Fruit fly (Drosophila melanogaster) whole organism, embryonic: ENCODE measurements around the gene mEFG1.

Experiments
- CG11560 ChIP-seq: fragments of 200-800 bp; sonication (Bioruptor generic); IDR thresholded peaks from 3 replicates; pipeline ENCODE4 v1.3.6; 2022; ENCODE audit warnings: missing biosample characterization, missing genetic modification characterization
- CG13894 ChIP-seq: fragments of 200-800 bp; sonication (Bioruptor generic); optimal IDR thresholded peaks from 3 replicates; lab custom pipeline; 2018; ENCODE audit warnings: missing biosample characterization, mild to moderate bottlenecking, missing genetic modification characterization, moderate library complexity
- CG15269 ChIP-seq: fragments of 200-800 bp; sonication (Bioruptor generic); optimal IDR thresholded peaks from 2 replicates; lab custom pipeline; 2018; ENCODE audit warnings: missing biosample characterization, mild to moderate bottlenecking, missing genetic modification characterization, moderate library complexity
- CG17385 ChIP-seq: fragments of 200-800 bp; sonication (Bioruptor generic); optimal IDR thresholded peaks from 3 replicates; lab custom pipeline; 2018; ENCODE audit warnings: missing biosample characterization, mild to moderate bottlenecking, missing genetic modification characterization
- CG17612 ChIP-seq: fragments of 200-800 bp; sonication (Bioruptor generic); IDR thresholded peaks from 2 replicates; pipeline ENCODE4 v1.3.6; 2022; ENCODE audit warnings: missing biosample characterization, missing genetic modification characterization
- CG17829 ChIP-seq: fragments of 200-800 bp; optimal IDR thresholded peaks from 2 replicates; lab custom pipeline; 2019; ENCODE audit warnings: missing biosample characterization, mild to moderate bottlenecking, missing genetic modification characterization, moderate library complexity
- CG17912 ChIP-seq: fragments of 200-800 bp; sonication (Bioruptor generic); optimal IDR thresholded peaks from 2 replicates; lab custom pipeline; 2018; ENCODE audit warnings: missing biosample characterization, mild to moderate bottlenecking, missing genetic modification characterization
- CG18262 ChIP-seq: fragments of 200-800 bp; optimal IDR thresholded peaks from 3 replicates; lab custom pipeline; 2019; ENCODE audit warnings: missing biosample characterization, mild to moderate bottlenecking, missing genetic modification characterization, moderate library complexity
- CG18764 ChIP-seq: fragments of 200-800 bp; sonication (Bioruptor generic); optimal IDR thresholded peaks from 3 replicates; lab custom pipeline; 2016; ENCODE audit warnings: missing biosample characterization, missing genetic modification characterization
- CG2116 ChIP-seq: fragments of 200-800 bp; sonication (Bioruptor generic); optimal IDR thresholded peaks from 3 replicates; lab custom pipeline; 2018; ENCODE audit warnings: missing biosample characterization, mild to moderate bottlenecking, missing genetic modification characterization
- CG32532 ChIP-seq: fragments of 200-800 bp; sonication (Bioruptor generic); IDR thresholded peaks from 2 replicates; pipeline ENCODE4 v1.3.6; 2022; ENCODE audit warnings: missing biosample characterization, missing genetic modification characterization
- CG33557 ChIP-seq: fragments of 200-800 bp; sonication (Bioruptor generic); optimal IDR thresholded peaks from 2 replicates; lab custom pipeline; 2019; ENCODE audit warnings: missing biosample characterization, mild to moderate bottlenecking, missing genetic modification characterization, moderate library complexity
- CG3407 ChIP-seq: fragments of 200-800 bp; sonication (Bioruptor generic); optimal IDR thresholded peaks from 2 replicates; lab custom pipeline; 2018; ENCODE audit warnings: missing biosample characterization, mild to moderate bottlenecking, missing genetic modification characterization
- CG34376 ChIP-seq: fragments of 200-800 bp; sonication (Bioruptor generic); optimal IDR thresholded peaks from 2 replicates; lab custom pipeline; 2018; ENCODE audit warnings: missing biosample characterization, mild to moderate bottlenecking, missing genetic modification characterization
- CG6689 ChIP-seq: fragments of 200-800 bp; sonication (Bioruptor generic); IDR thresholded peaks from 2 replicates; pipeline ENCODE4 v1.3.6; 2022; ENCODE audit warnings: missing biosample characterization, missing genetic modification characterization
- CG7357 ChIP-seq: fragments of 200-800 bp; sonication (Bioruptor generic); IDR thresholded peaks from 3 replicates; pipeline ENCODE4 v1.3.6; 2022; ENCODE audit warnings: missing biosample characterization, missing genetic modification characterization
- CG8089 ChIP-seq: fragments of 200-800 bp; sonication (Bioruptor generic); optimal IDR thresholded peaks from 3 replicates; lab custom pipeline; 2016; ENCODE audit warnings: missing biosample characterization, missing genetic modification characterization
- CG9797 ChIP-seq: fragments of 200-800 bp; sonication (Bioruptor generic); optimal IDR thresholded peaks from 3 replicates; lab custom pipeline; 2018; ENCODE audit warnings: missing biosample characterization, mild to moderate bottlenecking, missing genetic modification characterization
- CoRest ChIP-seq: fragments of 200-800 bp; sonication (Bioruptor generic); optimal IDR thresholded peaks from 3 replicates; lab custom pipeline; 2018; ENCODE audit warnings: missing biosample characterization, mild to moderate bottlenecking, missing genetic modification characterization, moderate library complexity
- Eip74EF ChIP-seq, 2 experiments: fragments of 200-800 bp in 1 of 2; fragments of >200 bp in 1 of 2; sonication (Bioruptor generic) in 1 of 2; optimal IDR thresholded peaks; 2 replicates each; lab custom pipeline; 2017 to 2019; ENCODE audit warnings: missing biosample characterization in 2 of 2, missing genetic modification characterization in 2 of 2, mild to moderate bottlenecking in 1 of 2, moderate library complexity in 1 of 2
- Myb ChIP-seq: fragments of 200-800 bp; sonication (Bioruptor generic); optimal IDR thresholded peaks from 2 replicates; lab custom pipeline; 2016; ENCODE audit warnings: missing biosample characterization, missing genetic modification characterization
- Opbp ChIP-seq: fragments of 200-800 bp; sonication (Bioruptor generic); IDR thresholded peaks from 3 replicates; pipeline ENCODE4 v1.3.6; 2022; ENCODE audit warnings: missing biosample characterization, missing genetic modification characterization; ENCODE audit not compliant: partially characterized antibody
- PHDP ChIP-seq: fragments of 200-800 bp; sonication (Bioruptor generic); optimal IDR thresholded peaks from 3 replicates; lab custom pipeline; 2018; ENCODE audit warnings: missing biosample characterization, mild to moderate bottlenecking, missing genetic modification characterization, moderate library complexity
- Pdp1 ChIP-seq, 2 experiments: fragments of 200-800 bp; sonication (Bioruptor generic); optimal IDR thresholded peaks; 3 replicates each; lab custom pipeline; 2016; ENCODE audit warnings: missing biosample characterization in 2 of 2, missing genetic modification characterization in 2 of 2, mild to moderate bottlenecking in 1 of 2, moderate library complexity in 1 of 2
- Ravus ChIP-seq: fragments of 200-800 bp; sonication (Bioruptor generic); IDR thresholded peaks from 2 replicates; pipeline ENCODE4 v1.3.6; 2022; ENCODE audit warnings: missing biosample characterization, missing genetic modification characterization
- Side ChIP-seq: fragments of 200-800 bp; sonication (Bioruptor generic); optimal IDR thresholded peaks from 2 replicates; lab custom pipeline; 2016; ENCODE audit warnings: missing biosample characterization, missing genetic modification characterization
- Ssrp ChIP-seq: fragments of 200-800 bp; sonication (Bioruptor generic); optimal IDR thresholded peaks from 2 replicates; lab custom pipeline; 2018; ENCODE audit warnings: missing biosample characterization, mild to moderate bottlenecking, missing genetic modification characterization, moderate library complexity
- Tbp ChIP-seq: fragments of >200 bp; optimal IDR thresholded peaks from 2 replicates; lab custom pipeline; 2018; ENCODE audit warnings: missing biosample characterization, missing genetic modification characterization
- YL-1 ChIP-seq: fragments of 200-800 bp; sonication (Bioruptor generic); optimal IDR thresholded peaks from 3 replicates; lab custom pipeline; 2017; ENCODE audit warnings: missing biosample characterization, mild to moderate bottlenecking, missing genetic modification characterization
- amos ChIP-seq: fragments of 200-800 bp; sonication (Bioruptor generic); IDR thresholded peaks from 2 replicates; pipeline ENCODE4 v1.3.6; 2022; ENCODE audit warnings: missing biosample characterization, missing genetic modification characterization; ENCODE audit not compliant: partially characterized antibody
- cas ChIP-seq: fragments of 200-800 bp; sonication (Bioruptor generic); IDR thresholded peaks from 2 replicates; pipeline ENCODE4 v1.3.6; 2022; ENCODE audit warnings: missing biosample characterization, missing genetic modification characterization
- chn ChIP-seq: fragments of 200-800 bp; sonication (Bioruptor generic); optimal IDR thresholded peaks from 2 replicates; lab custom pipeline; 2016; ENCODE audit warnings: missing biosample characterization, missing genetic modification characterization
- crol ChIP-seq: fragments of 200-800 bp; sonication (Bioruptor generic); IDR thresholded peaks from 2 replicates; pipeline ENCODE4 v1.3.6; 2022; ENCODE audit warnings: missing biosample characterization, missing genetic modification characterization
- da ChIP-seq: fragments of 200-800 bp; sonication (Bioruptor generic); optimal IDR thresholded peaks from 2 replicates; lab custom pipeline; 2016; ENCODE audit warnings: missing biosample characterization, missing genetic modification characterization
- gcm ChIP-seq: fragments of 200-800 bp; sonication (Bioruptor generic); optimal IDR thresholded peaks from 2 replicates; lab custom pipeline; 2019; ENCODE audit warnings: missing biosample characterization, mild to moderate bottlenecking, missing genetic modification characterization, moderate library complexity
- gfzf ChIP-seq: fragments of 200-800 bp; sonication (Bioruptor generic); optimal IDR thresholded peaks from 2 replicates; lab custom pipeline; 2016; ENCODE audit warnings: missing biosample characterization, mild to moderate bottlenecking, missing genetic modification characterization, moderate library complexity
- lilli ChIP-seq: fragments of 200-800 bp; sonication (Bioruptor generic); optimal IDR thresholded peaks from 3 replicates; lab custom pipeline; 2016; ENCODE audit warnings: missing biosample characterization, missing genetic modification characterization
- lola ChIP-seq, 3 experiments: fragments of >200 bp in 2 of 3; fragments of 200-800 bp in 1 of 3; sonication (Bioruptor generic) in 1 of 3; optimal IDR thresholded peaks; 2 replicates each; lab custom pipeline; 2017 to 2019; ENCODE audit warnings: missing biosample characterization in 3 of 3, missing genetic modification characterization in 3 of 3, mild to moderate bottlenecking in 1 of 3, moderate library complexity in 1 of 3
- nerfin-2 ChIP-seq: fragments of 200-800 bp; sonication (Bioruptor generic); IDR thresholded peaks from 2 replicates; pipeline ENCODE4 v1.3.6; 2022; ENCODE audit warnings: missing biosample characterization, missing genetic modification characterization; ENCODE audit not compliant: partially characterized antibody
- pan ChIP-seq, 4 experiments: fragments of >200 bp in 3 of 4; fragments of 200-800 bp in 1 of 4; sonication (Bioruptor generic) in 1 of 4; optimal IDR thresholded peaks in 3 of 4; IDR thresholded peaks in 1 of 4; 2 replicates each; pipeline versions ENCODE4 v1.3.6 to Lab custom; 2017 to 2022; ENCODE audit warnings: missing biosample characterization in 2 of 4, missing genetic modification characterization in 2 of 4, mixed read lengths in 1 of 4
- phol ChIP-seq: fragments of 200-800 bp; sonication (Bioruptor generic); optimal IDR thresholded peaks from 3 replicates; lab custom pipeline; 2018; ENCODE audit warnings: missing biosample characterization, mild to moderate bottlenecking, missing genetic modification characterization, moderate library complexity
- row ChIP-seq: fragments of 200-800 bp; sonication (Bioruptor generic); IDR thresholded peaks from 3 replicates; pipeline ENCODE4 v1.3.6; 2022; ENCODE audit warnings: missing biosample characterization, missing genetic modification characterization
- sc ChIP-seq, 3 experiments: fragments of >200 bp in 2 of 3; fragments of 200-800 bp in 1 of 3; sonication (Bioruptor generic) in 1 of 3; optimal IDR thresholded peaks; 2 replicates in 2 of 3; 3 replicates in 1 of 3; lab custom pipeline; 2017; ENCODE audit warnings: mild to moderate bottlenecking in 1 of 3, missing biosample characterization in 1 of 3, missing genetic modification characterization in 1 of 3, missing genetic modification reagents in 1 of 3
- sug ChIP-seq: fragments of 200-800 bp; optimal IDR thresholded peaks from 2 replicates; lab custom pipeline; 2019; ENCODE audit warnings: missing biosample characterization, mild to moderate bottlenecking, missing genetic modification characterization, moderate library complexity
- tna ChIP-seq: fragments of 200-800 bp; sonication (Bioruptor generic); IDR thresholded peaks from 2 replicates; pipeline ENCODE4 v1.3.6; 2022; ENCODE audit warnings: missing biosample characterization, missing genetic modification characterization; ENCODE audit not compliant: partially characterized antibody
- unc-4 ChIP-seq: fragments of 200-800 bp; sonication (Bioruptor generic); IDR thresholded peaks from 2 replicates; pipeline ENCODE4 v1.3.6; 2022; ENCODE audit warnings: missing biosample characterization, missing genetic modification characterization; ENCODE audit not compliant: partially characterized antibody
- vnd ChIP-seq: fragments of 200-800 bp; sonication (Bioruptor generic); IDR thresholded peaks from 3 replicates; pipeline ENCODE4 v1.3.6; 2022; ENCODE audit warnings: missing biosample characterization, missing genetic modification characterization; ENCODE audit not compliant: partially characterized antibody
- zf30C ChIP-seq: fragments of 200-800 bp; sonication (Bioruptor generic); optimal IDR thresholded peaks from 3 replicates; lab custom pipeline; 2018; ENCODE audit warnings: missing biosample characterization, mild to moderate bottlenecking, missing genetic modification characterization

Gene mEFG1

DNA sequence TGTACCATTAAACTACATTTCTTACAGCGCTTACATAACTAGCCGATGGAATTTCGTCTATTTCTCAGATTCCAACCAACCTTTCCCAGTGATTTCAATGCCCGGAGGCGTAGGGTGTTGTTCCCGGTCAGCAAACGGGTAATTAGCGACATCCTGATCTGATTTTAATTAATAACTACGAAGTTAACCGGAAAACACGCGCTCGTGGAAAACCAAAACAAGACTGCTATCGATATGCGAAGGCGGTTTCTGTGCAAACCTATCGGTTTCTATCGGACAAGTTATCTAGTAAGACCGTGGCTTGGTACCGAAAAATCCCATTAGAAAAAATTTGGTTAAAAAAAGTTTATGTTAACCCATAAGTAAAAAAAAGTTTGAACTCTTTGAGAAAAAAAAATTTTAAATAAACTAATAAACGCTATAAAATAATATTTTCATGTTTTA lies at the start of gene mEFG1 (continued):
- TF ChIP-seq CG17385 (GFP tag; lab: Kevin White, UChicago) (no peak), Eip74EF (GFP tag; optimal IDR thresholded peaks at IDR 0.05; lab: Kevin White, UChicago) (no peak), CG8089 (GFP tag; lab: Kevin White, UChicago) (no peak), Myb (no peak), CG17829 (tag; lab: Kevin White, UChicago) (peak; percentile 26), zf30C (GFP tag; lab: Kevin White, UChicago) (no peak), CG11560 (no peak), CG17912 (no peak), CG9797 (GFP tag; lab: Kevin White, UChicago) (peak; percentile 60), CG2116 (peak; percentile 86), Tbp (no peak), Ravus (no peak), gfzf (peak; percentile 78), sc (optimal IDR thresholded peaks at IDR 0.05; lab: Kevin White, UChicago) (no peak), sc (GFP tag; optimal IDR thresholded peaks at IDR 0.05; lab: Kevin White, UChicago) (no peak), CG33557 (no peak), Pdp1 (GFP tag; optimal IDR thresholded peaks at IDR 0.05; lab: Kevin White, UChicago) (peak in 1 of 2 experiments; percentile 94), gcm (peak; percentile 9), da (GFP tag; lab: Kevin White, UChicago) (no peak), CoRest (tag; lab: Kevin White, UChicago) (peak; percentile 25), CG18262 (tag; lab: Kevin White, UChicago) (peak; percentile 37), CG7357 (GFP tag; lab: Robert Waterston, UW) (no peak), sug (tag; lab: Kevin White, UChicago) (peak; percentile 8), phol (peak; percentile 19), PHDP (tag; lab: Kevin White, UChicago) (no peak), CG18764 (GFP tag; lab: Kevin White, UChicago) (no peak), CG34376 (GFP tag; lab: Kevin White, UChicago) (no peak), nerfin-2 (GFP tag; lab: Robert Waterston, UW) (peak; percentile 55; the same call in 1 of the 2 replicates), CG32532 (GFP tag; lab: Robert Waterston, UW) (peak; percentile 36; the same call in 1 of the 2 replicates), YL-1 (GFP tag; lab: Kevin White, UChicago) (peak; percentile 41), CG13894 (tag; lab: Kevin White, UChicago) (peak; percentile 29), Ssrp (no peak), CG17612 (GFP tag; lab: Robert Waterston, UW) (no peak), crol (GFP tag; lab: Robert Waterston, UW) (no peak), cas (GFP tag; lab: Robert Waterston, UW) (no peak), CG3407 (no peak), tna (GFP tag; lab: Robert Waterston, UW) (peak; percentile 82), CG6689 (GFP tag; lab: Robert Waterston, UW) (no peak), vnd (peak; percentile 67), Opbp (GFP tag; lab: Robert Waterston, UW) (peak; percentile 84), unc-4 (GFP tag; lab: Robert Waterston, UW) (peak; percentile 75), amos (peak; percentile 75; the same call in 1 of the 2 replicates), lola (GFP tag; optimal IDR thresholded peaks at IDR 0.05; lab: Kevin White, UChicago) (no peak), lilli (no peak), pan (optimal IDR thresholded peaks at IDR 0.05; lab: Kevin White, UChicago) (no peak), pan (GFP tag; optimal IDR thresholded peaks at IDR 0.05 in 1 of 2, IDR thresholded peaks at IDR 0.05 in 1 of 2) (peak in 1 of 2 experiments; percentile 21), chn (GFP tag; lab: Kevin White, UChicago) (no peak), Side (GFP tag; lab: Kevin White, UChicago) (no peak), CG15269 (tag; lab: Kevin White, UChicago) (peak; percentile 22), row (GFP tag; lab: Robert Waterston, UW) (peak; percentile 72)
